Fruit fly (Drosophila melanogaster) whole organism, wandering third instar larva: ENCODE results near the gene CG3040.

ENCODE experiments used
- Abd-B ChIP-seq: fragments of >200 bp; optimal IDR thresholded peaks from 2 replicates; lab custom pipeline; 2017; ENCODE audit warnings: missing biosample characterization, missing genetic modification characterization
- HLH106 ChIP-seq: fragments of 200-800 bp; optimal IDR thresholded peaks from 3 replicates; lab custom pipeline; 2019; ENCODE audit warnings: missing biosample characterization, mild to moderate bottlenecking, missing genetic modification characterization, moderate library complexity
- Hnf4 ChIP-seq: fragments of 200-800 bp; sonication (Bioruptor generic); optimal IDR thresholded peaks from 2 replicates; lab custom pipeline; 2016; ENCODE audit warnings: missing biosample characterization, mild to moderate bottlenecking, missing genetic modification characterization
- Jra ChIP-seq: sonication (Bioruptor generic); optimal IDR thresholded peaks from 2 replicates; lab custom pipeline; 2016; ENCODE audit warnings: missing biosample characterization, missing genetic modification characterization
- Myc ChIP-seq: fragments of >200 bp; optimal IDR thresholded peaks from 2 replicates; lab custom pipeline; 2017
- Rel ChIP-seq, 2 experiments: fragments of 200-800 bp; sonication (Bioruptor generic) in 1 of 2; optimal IDR thresholded peaks; 2 replicates in 1 of 2; 3 replicates in 1 of 2; lab custom pipeline; 2016 to 2019; ENCODE audit warnings: mild to moderate bottlenecking in 2 of 2, missing biosample characterization in 2 of 2, missing genetic modification characterization in 2 of 2, moderate library complexity in 1 of 2
- lola ChIP-seq: fragments of >200 bp; optimal IDR thresholded peaks from 2 replicates; lab custom pipeline; 2017; ENCODE audit warnings: missing biosample characterization, missing genetic modification characterization

- TF ChIP-seq Myc (lab: Kevin White, UChicago) (no peak), Rel (GFP tag; optimal IDR thresholded peaks at IDR 0.05; lab: Kevin White, UChicago) (no peak), Rel (tag; optimal IDR thresholded peaks at IDR 0.05; lab: Kevin White, UChicago) (no peak), lola (no peak), Hnf4 (no peak), Jra (no peak), HLH106 (no peak), Abd-B (GFP tag; lab: Kevin White, UChicago) (no peak)
These were observed 3.7 kb upstream of the CG3040 start for dm6 chrX:6976911-6977310.
